Fruit fly (Drosophila melanogaster) whole organism, adult: ENCODE measurements around the gene CG6569.

ENCODE experiments used
- CG11617 ChIP-seq: fragments of 200-800 bp; sonication (Bioruptor generic); optimal IDR thresholded peaks from 2 replicates; lab custom pipeline; 2017; ENCODE audit warnings: mild to moderate bottlenecking, missing biosample characterization, missing genetic modification reagents, missing genetic modification characterization
- CG12768 ChIP-seq: fragments of 200-800 bp; sonication (Bioruptor generic); optimal IDR thresholded peaks from 2 replicates; lab custom pipeline; 2017; ENCODE audit warnings: missing biosample characterization, missing genetic modification characterization, mild to moderate bottlenecking, moderate library complexity, missing genetic modification reagents
- CG14711 ChIP-seq: fragments of 200-800 bp; sonication (Bioruptor generic); optimal IDR thresholded peaks from 2 replicates; lab custom pipeline; 2018; ENCODE audit warnings: missing biosample characterization, mild to moderate bottlenecking, missing genetic modification characterization, moderate library complexity
- CG1620 ChIP-seq: fragments of 200-800 bp; sonication (Bioruptor generic); optimal IDR thresholded peaks from 2 replicates; lab custom pipeline; 2016; ENCODE audit warnings: missing biosample characterization, missing genetic modification characterization
- CG33017 ChIP-seq: fragments of 200-800 bp; sonication (Bioruptor generic); optimal IDR thresholded peaks from 2 replicates; lab custom pipeline; 2018; ENCODE audit warnings: missing biosample characterization, mild to moderate bottlenecking, missing genetic modification characterization, moderate library complexity
- CG5204 ChIP-seq: fragments of 200-800 bp; sonication (Bioruptor generic); optimal IDR thresholded peaks from 2 replicates; lab custom pipeline; 2016; ENCODE audit warnings: missing biosample characterization, missing genetic modification characterization
- CG7045 ChIP-seq: fragments of 200-800 bp; sonication (Bioruptor generic); optimal IDR thresholded peaks from 2 replicates; lab custom pipeline; 2017; ENCODE audit warnings: missing biosample characterization, mild to moderate bottlenecking, missing genetic modification characterization
- CG7101 ChIP-seq: fragments of 200-800 bp; sonication (Bioruptor generic); optimal IDR thresholded peaks from 2 replicates; lab custom pipeline; 2018; ENCODE audit warnings: missing biosample characterization, mild to moderate bottlenecking, missing genetic modification characterization, moderate library complexity
- Clk ChIP-seq: fragments of 200-800 bp; sonication (Bioruptor generic); optimal IDR thresholded peaks from 2 replicates; lab custom pipeline; 2017; ENCODE audit warnings: missing biosample characterization, missing genetic modification characterization
- Crg-1 ChIP-seq: fragments of 200-800 bp; sonication (Bioruptor generic); optimal IDR thresholded peaks from 2 replicates; lab custom pipeline; 2016; ENCODE audit warnings: missing biosample characterization, missing genetic modification characterization
- Hr96 ChIP-seq: fragments of 200-800 bp; sonication (Bioruptor generic); optimal IDR thresholded peaks from 2 replicates; lab custom pipeline; 2016; ENCODE audit warnings: missing biosample characterization, missing genetic modification characterization
- Mnt ChIP-seq: fragments of 200-800 bp; sonication (Bioruptor generic); optimal IDR thresholded peaks from 2 replicates; lab custom pipeline; 2016; ENCODE audit warnings: missing biosample characterization, mild to moderate bottlenecking, missing genetic modification characterization
- bab1 ChIP-seq: fragments of 200-800 bp; sonication (Bioruptor generic); optimal IDR thresholded peaks from 3 replicates; lab custom pipeline; 2019; ENCODE audit warnings: missing biosample characterization, mild to moderate bottlenecking, missing genetic modification characterization, moderate library complexity
- cic ChIP-seq: fragments of 200-800 bp; sonication (Bioruptor generic); optimal IDR thresholded peaks from 2 replicates; lab custom pipeline; 2017; ENCODE audit warnings: missing biosample characterization, mild to moderate bottlenecking, missing genetic modification characterization, moderate library complexity
- cnc ChIP-seq, 2 experiments: fragments of >200 bp; optimal IDR thresholded peaks; 2 replicates each; lab custom pipeline; 2017
- kay ChIP-seq: fragments of 200-800 bp; sonication (Bioruptor generic); peaks from one replicate; lab custom pipeline; 2016; ENCODE audit warnings: missing biosample characterization, missing genetic modification characterization, borderline replicate concordance
- ovo ChIP-seq: fragments of 200-800 bp; sonication (Bioruptor generic); optimal IDR thresholded peaks from 2 replicates; lab custom pipeline; 2016; ENCODE audit warnings: missing biosample characterization, missing genetic modification characterization
- pad ChIP-seq: fragments of 200-800 bp; sonication (Bioruptor generic); optimal IDR thresholded peaks from 3 replicates; lab custom pipeline; 2017; ENCODE audit warnings: missing biosample characterization, missing genetic modification characterization, mild to moderate bottlenecking, moderate library complexity, missing genetic modification reagents
- tj ChIP-seq: fragments of 200-800 bp; sonication (Bioruptor generic); optimal IDR thresholded peaks from 3 replicates; lab custom pipeline; 2017; ENCODE audit warnings: missing biosample characterization, mild to moderate bottlenecking, missing genetic modification characterization, moderate library complexity
- toe ChIP-seq: fragments of 200-800 bp; sonication (Bioruptor generic); optimal IDR thresholded peaks from 2 replicates; lab custom pipeline; 2016; ENCODE audit warnings: missing biosample characterization, missing genetic modification characterization

CG6569 gene

dm6 chr3R:21904345-21904744 is 36.6 kb upstream of the CG6569 start:
- TF ChIP-seq tj (no peak), kay (GFP tag; lab: Kevin White, UChicago) (no peak), CG7101 (tag; lab: Kevin White, UChicago) (no peak), Mnt (GFP tag; lab: Kevin White, UChicago) (no peak), CG1620 (GFP tag; lab: Kevin White, UChicago) (no peak)

dm6 chr3R:21899170-21899575 is 31.5 kb upstream of the CG6569 start:
- no peak for TF ChIP-seq tj
- TF ChIP-seq ovo: no peak
- TF ChIP-seq kay (GFP tag; lab: Kevin White, UChicago): no peak
- no peak for TF ChIP-seq toe (GFP tag; lab: Kevin White, UChicago)
- TF ChIP-seq CG33017 (tag; lab: Kevin White, UChicago): no peak
- TF ChIP-seq cic (GFP tag; lab: Kevin White, UChicago): no peak
- no peak for TF ChIP-seq cnc (optimal IDR thresholded peaks at IDR 0.05; lab: Kevin White, UChicago)
- no peak for TF ChIP-seq Clk
- TF ChIP-seq CG1620 (GFP tag; lab: Kevin White, UChicago): no peak
- no peak for TF ChIP-seq CG7045
- TF ChIP-seq Mnt (GFP tag; lab: Kevin White, UChicago): no peak
- no peak for TF ChIP-seq CG5204 (GFP tag; lab: Kevin White, UChicago)

dm6 chr3R:21898758-21899157 is 31.0 kb upstream of the CG6569 start:
- TF ChIP-seq CG14711 (tag; lab: Kevin White, UChicago): no peak
- TF ChIP-seq pad (GFP tag; lab: Kevin White, UChicago): no peak
- no peak for TF ChIP-seq CG11617 (GFP tag; lab: Kevin White, UChicago)
- no peak for TF ChIP-seq Clk
- no peak for TF ChIP-seq CG7101 (tag; lab: Kevin White, UChicago)
- no peak for TF ChIP-seq tj
- no peak for TF ChIP-seq ovo
- TF ChIP-seq toe (GFP tag; lab: Kevin White, UChicago): no peak
- TF ChIP-seq Mnt (GFP tag; lab: Kevin White, UChicago): no peak
- TF ChIP-seq CG12768 (GFP tag; lab: Kevin White, UChicago): no peak
- TF ChIP-seq bab1 (GFP tag; lab: Kevin White, UChicago): no peak
- TF ChIP-seq cic (GFP tag; lab: Kevin White, UChicago): no peak
- TF ChIP-seq Crg-1 (GFP tag; lab: Kevin White, UChicago): no peak
- no peak for TF ChIP-seq cnc (optimal IDR thresholded peaks at IDR 0.05; lab: Kevin White, UChicago)
- TF ChIP-seq Hr96 (GFP tag; lab: Kevin White, UChicago): no peak
- TF ChIP-seq CG5204 (GFP tag; lab: Kevin White, UChicago): no peak
- TF ChIP-seq CG1620 (GFP tag; lab: Kevin White, UChicago): no peak

- TF ChIP-seq CG14711 (tag; lab: Kevin White, UChicago): peak; percentile 44
- peak; percentile 12 for TF ChIP-seq pad (GFP tag; lab: Kevin White, UChicago)
- no peak for TF ChIP-seq kay (GFP tag; lab: Kevin White, UChicago)
- peak; percentile 61 for TF ChIP-seq CG7101 (tag; lab: Kevin White, UChicago)
- TF ChIP-seq cic (GFP tag; lab: Kevin White, UChicago): no peak
- no peak for TF ChIP-seq ovo
- TF ChIP-seq CG11617 (GFP tag; lab: Kevin White, UChicago): no peak
- no peak for TF ChIP-seq toe (GFP tag; lab: Kevin White, UChicago)
- no peak for TF ChIP-seq CG7045
- peak; percentile 44 for TF ChIP-seq Hr96 (GFP tag; lab: Kevin White, UChicago)
- peak; percentile 76 for TF ChIP-seq tj
- peak; percentile 52 for TF ChIP-seq bab1 (GFP tag; lab: Kevin White, UChicago)
Observed at dm6 chr3R:21897565-21897964, 29.8 kb upstream of the CG6569 start.

dm6 chr3R:21895961-21896875 is 28.5 kb upstream of the CG6569 start:
- TF ChIP-seq tj (peak; percentile 77), CG33017 (tag; lab: Kevin White, UChicago) (no peak)

dm6 chr3R:21893929-21894328 is 26.2 kb upstream of the CG6569 start:
- no peak for TF ChIP-seq CG7045
- TF ChIP-seq tj: no peak
- no peak for TF ChIP-seq bab1 (GFP tag; lab: Kevin White, UChicago)
- TF ChIP-seq pad (GFP tag; lab: Kevin White, UChicago): no peak
- TF ChIP-seq CG14711 (tag; lab: Kevin White, UChicago): no peak
- no peak for TF ChIP-seq CG33017 (tag; lab: Kevin White, UChicago)
- no peak for TF ChIP-seq kay (GFP tag; lab: Kevin White, UChicago)
- no peak for TF ChIP-seq CG12768 (GFP tag; lab: Kevin White, UChicago)

- no peak for TF ChIP-seq CG7045
- no peak for TF ChIP-seq tj
- TF ChIP-seq CG14711 (tag; lab: Kevin White, UChicago): no peak
- no peak for TF ChIP-seq Clk
- TF ChIP-seq Crg-1 (GFP tag; lab: Kevin White, UChicago): no peak
- no peak for TF ChIP-seq pad (GFP tag; lab: Kevin White, UChicago)
- TF ChIP-seq Hr96 (GFP tag; lab: Kevin White, UChicago): no peak
Observed at dm6 chr3R:21892450-21892849, 24.7 kb upstream of the CG6569 start.
